Worm (Caenorhabditis elegans) whole organism, early embryonic: ENCODE measurements around the gene C28C12.11.

ENCODE experiments used
- B0310.2 ChIP-seq: sonication (generic microtip); optimal IDR thresholded peaks from 2 replicates; lab custom pipeline; 2016; ENCODE audit warnings: mild to moderate bottlenecking, missing genetic modification characterization, missing compliant biosample characterization
- F13C5.2 ChIP-seq: sonication (generic microtip); optimal IDR thresholded peaks from 2 replicates; lab custom pipeline; 2017; ENCODE audit warnings: mild to moderate bottlenecking, missing genetic modification characterization, inconsistent platforms, missing compliant biosample characterization
- aly-1 ChIP-seq: sonication (generic microtip); optimal IDR thresholded peaks from 2 replicates; lab custom pipeline; 2016; ENCODE audit warnings: missing genetic modification characterization, missing compliant biosample characterization
- ama-1 ChIP-seq: fragments of 150-350 bp; optimal IDR thresholded peaks from 2 replicates; lab custom pipeline; 2014
- ceh-13 ChIP-seq: fragments of 200-800 bp; sonication (Bioruptor generic); optimal IDR thresholded peaks from 2 replicates; lab custom pipeline; 2018; ENCODE audit warnings: mild to moderate bottlenecking, missing genetic modification characterization, missing compliant biosample characterization
- ceh-36 ChIP-seq: sonication (generic microtip); optimal IDR thresholded peaks from 2 replicates; lab custom pipeline; 2016; ENCODE audit warnings: missing genetic modification characterization, inconsistent platforms, missing compliant biosample characterization
- ets-7 ChIP-seq: sonication (generic microtip); optimal IDR thresholded peaks from 2 replicates; lab custom pipeline; 2016; ENCODE audit warnings: missing genotype, missing genetic modification characterization, missing compliant biosample characterization
- flt-1 ChIP-seq: fragments of 200-800 bp; sonication (Bioruptor generic); IDR thresholded peaks from 2 replicates; pipeline ENCODE4 v1.3.6; 2022; ENCODE audit warnings: missing genetic modification characterization, missing compliant biosample characterization
- hmbx-1 ChIP-seq: sonication (generic microtip); optimal IDR thresholded peaks from 2 replicates; lab custom pipeline; 2016; ENCODE audit warnings: mild to moderate bottlenecking, missing genetic modification characterization, missing compliant biosample characterization
- hmg-4 ChIP-seq: fragments of 200-800 bp; sonication (Bioruptor generic); optimal IDR thresholded peaks from 2 replicates; lab custom pipeline; 2018; ENCODE audit warnings: mild to moderate bottlenecking, missing genetic modification characterization, missing compliant biosample characterization
- hnd-1 ChIP-seq: sonication (generic microtip); optimal IDR thresholded peaks from 2 replicates; lab custom pipeline; 2016; ENCODE audit warnings: missing genetic modification characterization, missing compliant biosample characterization
- pes-1 ChIP-seq: fragments of 200-800 bp; sonication (Bioruptor generic); IDR thresholded peaks from 2 replicates; pipeline ENCODE4 v1.3.6; 2022; ENCODE audit warnings: missing genetic modification reagents, missing genetic modification characterization, missing compliant biosample characterization
- scrt-1 ChIP-seq: fragments of 200-800 bp; sonication (Bioruptor generic); IDR thresholded peaks from 2 replicates; pipeline ENCODE4 v1.3.6; 2022; ENCODE audit warnings: missing genetic modification characterization, missing compliant biosample characterization
- sea-1 ChIP-seq: fragments of 200-800 bp; sonication (Bioruptor generic); conservative IDR thresholded peaks from 2 replicates; pipeline ENCODE4 v1.3.6; 2022; ENCODE audit warnings: missing genetic modification characterization, missing compliant biosample characterization
- tbx-11 ChIP-seq: fragments of 200-800 bp; sonication (Bioruptor generic); IDR thresholded peaks from 2 replicates; pipeline ENCODE4 v1.3.6; 2022; ENCODE audit warnings: missing genetic modification characterization, missing compliant biosample characterization
- tbx-37 ChIP-seq: fragments of 200-800 bp; sonication (Bioruptor generic); conservative IDR thresholded peaks from 2 replicates; pipeline ENCODE4 v1.3.6; 2022; ENCODE audit warnings: missing genetic modification reagents, missing genetic modification characterization, missing compliant biosample characterization
- tra-4 ChIP-seq: sonication (generic microtip); optimal IDR thresholded peaks from 2 replicates; lab custom pipeline; 2017; ENCODE audit warnings: missing genetic modification characterization, missing compliant biosample characterization

Gene C28C12.11

ce11 chrIV:8461177-8461576, 12.7 kb upstream of the C28C12.11 start:
- TF ChIP-seq pes-1 (GFP tag; lab: Robert Waterston, UW) = no peak
- TF ChIP-seq F13C5.2 = no peak
- TF ChIP-seq tbx-11 (GFP tag; lab: Robert Waterston, UW) = no peak
- no peak for TF ChIP-seq hnd-1 (tag; lab: Kevin White, UChicago)
- no peak for TF ChIP-seq scrt-1 (GFP tag; lab: Robert Waterston, UW)
- TF ChIP-seq ceh-13 (GFP tag; lab: Kevin White, UChicago) = no peak
- no peak for TF ChIP-seq ceh-36 (tag; lab: Kevin White, UChicago)
- no peak for TF ChIP-seq tbx-37
- TF ChIP-seq hmg-4 = no peak
- no peak for TF ChIP-seq ama-1 (lab: Kevin White, UChicago)
- no peak for TF ChIP-seq aly-1 (tag; lab: Kevin White, UChicago)
- no peak for TF ChIP-seq flt-1
- no peak for TF ChIP-seq tra-4 (tag; lab: Kevin White, UChicago)
- TF ChIP-seq hmbx-1 = no peak
- TF ChIP-seq sea-1 (GFP tag; lab: Robert Waterston, UW) = no peak
- no peak for TF ChIP-seq B0310.2
- no peak for TF ChIP-seq ets-7

- TF ChIP-seq aly-1 (tag; lab: Kevin White, UChicago) = no peak
- no peak for TF ChIP-seq hmbx-1
- no peak for TF ChIP-seq sea-1 (GFP tag; lab: Robert Waterston, UW)
Observed at ce11 chrIV:8462376-8462775, 11.5 kb upstream of the C28C12.11 start.

- TF ChIP-seq pes-1 (GFP tag; lab: Robert Waterston, UW) (no peak), scrt-1 (GFP tag; lab: Robert Waterston, UW) (no peak), B0310.2 (no peak), flt-1 (no peak), hmbx-1 (no peak), hnd-1 (tag; lab: Kevin White, UChicago) (no peak), ceh-36 (tag; lab: Kevin White, UChicago) (no peak), ets-7 (no peak), ama-1 (lab: Kevin White, UChicago) (no peak)
Observed at ce11 chrIV:8463069-8463468, 10.8 kb upstream of the C28C12.11 start.

- TF ChIP-seq tbx-37 (no peak), ceh-13 (GFP tag; lab: Kevin White, UChicago) (no peak), tra-4 (tag; lab: Kevin White, UChicago) (no peak), hmg-4 (no peak), ceh-36 (tag; lab: Kevin White, UChicago) (no peak), F13C5.2 (no peak), sea-1 (GFP tag; lab: Robert Waterston, UW) (no peak), B0310.2 (no peak), scrt-1 (GFP tag; lab: Robert Waterston, UW) (no peak), hmbx-1 (no peak), flt-1 (no peak), aly-1 (tag; lab: Kevin White, UChicago) (no peak), hnd-1 (tag; lab: Kevin White, UChicago) (no peak), pes-1 (GFP tag; lab: Robert Waterston, UW) (no peak), ama-1 (lab: Kevin White, UChicago) (no peak), ets-7 (no peak), tbx-11 (GFP tag; lab: Robert Waterston, UW) (no peak)
Observed at ce11 chrIV:8463716-8464115, 10.1 kb upstream of the C28C12.11 start, which contains the start of gene str-176. Gene str-176 (minus strand): TSS chrIV:8463816.

- TF ChIP-seq hnd-1 (tag; lab: Kevin White, UChicago) (no peak), tbx-37 (no peak), F13C5.2 (no peak), hmg-4 (no peak), aly-1 (tag; lab: Kevin White, UChicago) (no peak), B0310.2 (no peak), ceh-13 (GFP tag; lab: Kevin White, UChicago) (no peak), flt-1 (no peak), pes-1 (GFP tag; lab: Robert Waterston, UW) (no peak), ets-7 (no peak), hmbx-1 (no peak), tra-4 (tag; lab: Kevin White, UChicago) (no peak), ama-1 (lab: Kevin White, UChicago) (no peak), sea-1 (GFP tag; lab: Robert Waterston, UW) (no peak)
Observed at ce11 chrIV:8464187-8464586, 9.7 kb upstream of the C28C12.11 start.

- no peak for TF ChIP-seq scrt-1 (GFP tag; lab: Robert Waterston, UW)
- TF ChIP-seq tra-4 (tag; lab: Kevin White, UChicago) = no peak
Observed at ce11 chrIV:8472493-8472892, 1.4 kb upstream of the C28C12.11 start, which contains the start of gene oat-1. Gene oat-1 (minus strand): TSS chrIV:8472593.

- no peak for TF ChIP-seq F13C5.2
- TF ChIP-seq tbx-11 (GFP tag; lab: Robert Waterston, UW) = no peak
- TF ChIP-seq ceh-36 (tag; lab: Kevin White, UChicago) = no peak
- TF ChIP-seq sea-1 (GFP tag; lab: Robert Waterston, UW) = no peak
- no peak for TF ChIP-seq scrt-1 (GFP tag; lab: Robert Waterston, UW)
Observed at ce11 chrIV:8475030-8475679, 1.3 kb downstream of the C28C12.11 start.

- no peak for TF ChIP-seq tbx-37
- TF ChIP-seq ceh-13 (GFP tag; lab: Kevin White, UChicago) = no peak
- no peak for TF ChIP-seq F13C5.2
- no peak for TF ChIP-seq aly-1 (tag; lab: Kevin White, UChicago)
- TF ChIP-seq tra-4 (tag; lab: Kevin White, UChicago) = no peak
- TF ChIP-seq hmg-4 = no peak
- TF ChIP-seq flt-1 = no peak
- no peak for TF ChIP-seq sea-1 (GFP tag; lab: Robert Waterston, UW)
Observed at ce11 chrIV:8476166-8476565, 2.3 kb downstream of the C28C12.11 start.
